Worm (Caenorhabditis elegans): ENCODE measurements around the gene K10G6.5.

Gene K10G6.5

DNA sequence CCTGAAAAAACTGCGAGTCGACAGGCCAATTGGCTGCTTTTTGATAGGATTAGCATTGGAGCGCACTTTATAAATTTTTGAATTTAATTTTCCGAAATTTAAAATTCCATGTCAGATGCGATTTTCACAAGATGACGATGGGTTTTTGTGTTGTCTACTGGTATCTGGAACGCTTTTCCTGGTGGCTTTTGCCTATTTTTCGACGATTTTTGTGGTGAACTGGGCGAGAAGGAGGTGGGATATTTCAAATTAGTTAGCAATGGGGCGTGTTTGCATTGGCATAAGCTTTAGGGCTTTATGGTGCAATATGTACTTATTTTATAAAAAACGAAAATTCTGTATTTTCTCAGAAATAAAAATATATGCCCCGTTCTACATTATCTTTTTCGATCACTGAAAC is 14.9 kb upstream of the K10G6.5 start, which contains the start of gene K10G6.9:
Gene K10G6.9, plus strand, starts transcription at position 110 of the 400 bp plus-strand sequence.
- TF ChIP-seq nhr-25 (tag; optimal IDR thresholded peaks at IDR 0.05; ENCODE audit: borderline replicate concordance, insufficient read depth) (no peak), mes-2 (tag; optimal IDR thresholded peaks at IDR 0.05; ENCODE audit: poor library complexity, severe bottlenecking) (peak; percentile 12), ama-1 (optimal IDR thresholded peaks at IDR 0.05) (peak; percentile 61), unc-62 (GFP tag; optimal IDR thresholded peaks at IDR 0.05 in 1 of 2) (peak in 1 of 2 experiments; percentile 59), unc-62 (tag; optimal IDR thresholded peaks at IDR 0.05) (no peak)

DNA sequence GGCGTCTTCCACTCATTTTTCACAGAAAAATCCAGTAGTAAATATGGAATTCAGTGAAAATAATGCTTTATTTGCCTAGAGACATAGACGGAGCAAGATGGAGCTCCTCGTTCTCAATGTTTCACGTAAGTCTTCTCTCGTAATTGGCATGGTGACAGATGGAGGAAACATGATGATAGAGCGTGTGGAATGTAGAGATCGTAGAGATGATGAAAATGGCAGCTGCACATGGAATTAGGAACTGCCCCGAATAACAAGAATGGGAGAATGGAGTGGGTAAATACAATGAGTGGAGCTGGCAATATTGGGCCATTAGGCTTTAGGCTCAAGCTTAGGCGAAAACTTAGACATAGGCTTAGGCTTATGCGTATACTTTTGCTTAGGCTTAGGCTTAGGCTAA is 12.1 kb upstream of the K10G6.5 start, which contains the start of gene cank-26:
Gene cank-26, minus strand, starts transcription at position 113 of the 400 bp plus-strand sequence.
- TF ChIP-seq mxl-2 (GFP tag; conservative IDR thresholded peaks at IDR 0.05) (no peak), aha-1 (tag) (peak; percentile 28), unc-62 (GFP tag; optimal IDR thresholded peaks at IDR 0.05 in 1 of 2) (peak in 1 of 2 experiments; percentile 31), unc-62 (tag; optimal IDR thresholded peaks at IDR 0.05) (no peak)

DNA sequence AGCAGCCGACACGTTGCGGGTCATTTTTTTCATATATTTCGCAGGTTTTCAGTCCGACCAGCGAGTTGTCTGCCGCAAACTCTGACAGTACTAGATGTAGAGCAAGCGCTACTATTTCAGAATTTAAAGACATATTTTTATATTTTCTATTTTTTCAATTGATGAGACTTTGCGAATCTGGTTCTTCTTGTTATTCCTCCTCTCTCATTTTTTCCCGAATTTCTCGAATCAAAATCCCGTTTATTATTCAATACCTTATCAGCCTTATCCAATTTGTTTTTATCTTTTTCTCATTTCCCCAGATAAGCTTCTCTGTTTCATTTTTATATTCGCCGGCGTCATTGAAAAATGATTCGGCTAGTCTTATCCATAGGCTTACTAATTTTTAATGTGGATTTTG is 11.1 kb upstream of the K10G6.5 start, which contains the start of gene dos-2:
Gene dos-2, plus strand, starts transcription at position 301 of the 400 bp plus-strand sequence.
- no peak for TF ChIP-seq nhr-42 (GFP tag; IDR thresholded peaks at IDR 0.05)
- TF ChIP-seq D1046.2 (GFP tag; IDR thresholded peaks at IDR 0.05): 0 out of 2 replicates have a peak, but pooled peaks have one; percentile 23
- TF ChIP-seq jun-1 (tag; optimal IDR thresholded peaks at IDR 0.05): no peak
- no peak for TF ChIP-seq aha-1 (tag)

DNA sequence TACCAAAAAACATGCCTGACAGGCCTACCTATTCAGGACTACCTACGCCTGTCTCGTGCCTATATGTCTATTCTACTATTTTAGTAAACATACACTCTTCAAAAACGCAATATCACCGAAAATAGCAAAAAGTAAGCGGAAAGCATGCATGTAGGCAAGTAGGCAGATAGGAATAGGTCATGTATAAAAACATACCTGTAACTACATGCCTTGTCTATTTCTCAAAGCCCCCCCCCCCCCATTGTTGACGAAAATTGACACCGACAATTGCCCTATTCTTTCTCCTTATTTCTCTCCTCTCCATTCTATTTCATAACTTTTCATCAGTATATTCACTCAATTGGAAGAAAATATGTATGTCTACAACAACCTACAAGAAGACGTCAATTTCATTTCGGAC is 8.9 kb upstream of the K10G6.5 start:
- no peak for TF ChIP-seq egl-43 (GFP tag; IDR thresholded peaks at IDR 0.05)
- TF ChIP-seq unc-62 (GFP tag; optimal IDR thresholded peaks at IDR 0.05 in 1 of 2): peak in 1 of 2 experiments; percentile 69
- TF ChIP-seq unc-62 (tag; optimal IDR thresholded peaks at IDR 0.05): no peak
- TF ChIP-seq lin-38 (GFP tag; IDR thresholded peaks at IDR 0.05): no peak

DNA sequence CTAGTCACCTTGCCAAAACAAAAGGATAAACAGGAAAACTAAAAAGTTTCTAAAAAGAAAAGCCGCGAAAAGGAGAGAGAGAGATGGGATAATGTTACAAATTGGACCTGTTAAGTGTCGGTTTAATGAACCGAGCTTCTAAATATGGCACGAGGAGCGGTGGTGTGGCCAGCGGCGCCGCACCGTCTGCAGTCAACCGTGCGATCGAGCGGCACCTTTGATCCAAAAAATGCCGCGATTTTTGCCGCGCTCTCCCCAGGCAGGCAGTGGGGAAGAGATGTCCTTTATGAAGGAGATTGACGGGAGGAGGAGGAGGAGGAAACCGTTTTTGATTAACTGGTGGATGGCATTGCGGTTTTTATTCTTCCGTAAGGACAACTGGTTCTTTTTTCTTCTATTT is 6.7 kb upstream of the K10G6.5 start:
- no peak for TF ChIP-seq aha-1 (tag)
- peak; percentile 65; the same call in 1 of the 2 replicates for TF ChIP-seq set-16 (GFP tag; IDR thresholded peaks at IDR 0.05)
- TF ChIP-seq lsy-2 (tag; optimal IDR thresholded peaks at IDR 0.05): no peak
- TF ChIP-seq zip-11 (GFP tag; IDR thresholded peaks at IDR 0.05): no peak
- no peak for TF ChIP-seq snpc-4 (tag; optimal IDR thresholded peaks at IDR 0.05)
- TF ChIP-seq F10B5.3 (tag; optimal IDR thresholded peaks at IDR 0.05): no peak

DNA sequence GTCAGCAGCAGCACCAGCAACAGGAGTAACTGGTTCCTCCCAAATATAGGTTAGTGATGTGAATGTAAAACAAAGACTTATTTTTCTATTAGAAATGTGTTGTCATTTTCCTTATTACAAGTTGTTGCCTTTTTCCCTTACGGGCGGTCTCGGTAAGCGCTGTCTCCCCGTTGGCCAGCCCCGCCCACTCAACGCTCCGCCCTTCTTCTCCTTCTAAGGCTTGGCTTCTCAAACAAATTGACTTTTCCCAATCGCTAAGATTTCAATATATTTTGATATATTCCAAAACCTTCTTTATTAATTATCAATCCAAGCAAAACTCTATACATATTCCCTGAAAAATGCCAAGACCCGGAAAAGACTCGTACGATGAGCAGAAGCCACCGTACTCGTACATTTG is 4.7 kb upstream of the K10G6.5 start, which contains the start of gene lin-31:
Gene lin-31, plus strand, starts transcription at position 237 of the 400 bp plus-strand sequence.
- peak; percentile 44 for TF ChIP-seq aha-1 (tag)
- TF ChIP-seq dmd-8 (GFP tag; IDR thresholded peaks at IDR 0.05): no peak

DNA sequence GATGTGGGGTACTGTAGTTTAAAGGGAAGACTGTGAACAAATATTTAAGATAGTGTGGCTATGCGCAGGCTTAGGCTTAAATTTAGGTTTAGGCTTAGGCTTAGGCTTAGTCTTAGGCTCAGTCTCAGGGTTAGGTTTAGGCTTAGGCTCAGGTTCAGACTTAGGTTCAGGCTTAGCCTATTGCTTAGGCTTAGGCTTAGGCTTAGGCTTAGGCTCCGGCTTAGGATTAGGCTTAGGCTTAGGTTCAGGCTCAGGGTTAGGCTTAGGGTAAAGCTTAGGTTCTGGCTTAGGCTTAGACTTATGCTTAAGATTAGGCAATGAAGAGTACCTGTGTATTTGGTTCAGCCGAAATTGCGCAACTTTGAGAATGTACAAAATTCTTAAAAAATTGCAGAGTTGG is 2.8 kb upstream of the K10G6.5 start:
- no peak for TF ChIP-seq snpc-1.2 (GFP tag; IDR thresholded peaks at IDR 0.05)
- TF ChIP-seq nhr-111 (GFP tag; optimal IDR thresholded peaks at IDR 0.05): no peak

DNA sequence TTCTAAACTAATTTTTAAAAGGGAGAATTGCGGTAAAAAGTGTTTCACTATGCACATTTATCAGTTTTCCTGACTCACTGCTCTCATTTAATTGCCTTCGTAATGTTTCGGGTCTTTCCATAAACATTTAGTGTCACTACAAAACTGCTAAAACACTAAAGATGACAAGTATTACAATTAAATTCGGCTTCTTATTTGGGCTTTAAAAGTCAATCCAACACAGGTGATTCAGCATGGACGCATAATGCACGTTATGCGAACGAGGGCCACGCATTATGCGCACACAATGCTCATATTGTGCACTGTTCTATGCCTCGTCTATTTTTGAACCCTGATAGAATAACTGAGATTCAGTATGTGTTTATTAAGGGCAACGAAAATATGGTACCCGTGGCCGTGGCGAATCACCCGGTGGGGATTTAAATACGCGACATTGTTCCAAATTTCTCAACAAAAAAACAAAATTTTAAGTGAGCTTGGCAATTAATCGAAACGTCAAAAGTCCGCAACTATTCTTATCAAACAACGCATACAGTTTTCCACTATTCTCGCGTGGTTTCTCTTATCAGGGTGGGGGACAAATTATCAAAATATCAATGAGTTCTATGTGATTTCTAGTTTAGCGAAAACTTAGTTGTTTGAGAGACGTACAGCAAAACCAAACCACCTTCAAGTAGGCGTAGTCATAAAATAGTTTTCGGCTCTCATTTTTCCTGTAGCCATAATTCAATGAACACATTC is 2.7 kb downstream of the K10G6.5 start, which contains the start of gene Y14H12A.2:
Gene Y14H12A.2, minus strand, starts transcription at position 51 of the 741 bp plus-strand sequence.
- TF ChIP-seq nhr-28 (tag; optimal IDR thresholded peaks at IDR 0.05) (peak; percentile 49), T26A8.4 (GFP tag; IDR thresholded peaks at IDR 0.05) (no peak), zag-1 (tag; optimal IDR thresholded peaks at IDR 0.05) (no peak), fos-1 (tag; optimal IDR thresholded peaks at IDR 0.05) (no peak), aha-1 (tag) (peak; percentile 36), ztf-11 (tag; optimal IDR thresholded peaks at IDR 0.05) (no peak), ztf-7 (tag; optimal IDR thresholded peaks at IDR 0.05) (no peak), daf-12 (tag; optimal IDR thresholded peaks at IDR 0.05) (no peak), nhr-48 (tag; optimal IDR thresholded peaks at IDR 0.05) (no peak), unc-130 (GFP tag; optimal IDR thresholded peaks at IDR 0.05) (no peak), dmd-9 (GFP tag; IDR thresholded peaks at IDR 0.05) (no peak), nhr-76 (tag; optimal IDR thresholded peaks at IDR 0.05) (no peak), arid-1 (GFP tag; conservative IDR thresholded peaks at IDR 0.05) (no peak), dpl-1 (GFP tag; optimal IDR thresholded peaks at IDR 0.05) (no peak), spr-1 (tag; optimal IDR thresholded peaks at IDR 0.05) (no peak), daf-19 (GFP tag; conservative IDR thresholded peaks at IDR 0.05) (no peak), Y105C5A.15 (GFP tag; IDR thresholded peaks at IDR 0.05) (no peak), unc-39 (tag; optimal IDR thresholded peaks at IDR 0.05) (no peak), lin-29 (GFP tag; IDR thresholded peaks at IDR 0.05) (no peak)

Data from whole organism, L4 larva.